2 worm cellular contexts compared by ENCODE assay signal in the genomic region with DNA sequence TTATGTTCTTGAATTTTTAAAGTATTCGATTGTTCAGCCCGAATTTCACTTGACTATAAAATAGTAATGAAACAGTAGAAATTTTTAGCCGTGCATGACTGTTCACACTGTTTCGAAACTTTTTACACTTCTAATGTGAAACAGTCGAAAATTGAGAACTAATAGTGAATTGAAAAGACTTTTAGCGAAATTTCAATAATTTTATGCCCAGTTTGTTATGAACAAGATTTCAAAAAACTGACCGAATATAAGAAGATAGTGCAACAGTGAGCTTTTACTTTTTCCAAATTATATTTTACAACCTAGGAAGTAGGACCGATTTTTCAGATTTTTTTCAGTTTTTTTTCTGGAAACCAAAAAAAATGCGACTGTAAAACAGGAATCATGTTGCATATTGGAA.
TF ChIP-seq lines count a peak whose summit lies in the region.

No protein-coding gene starts in this region.

TF ChIP-seq in whole organism, L4 larva, 104 proteins besides CTCF, POLR2A, EP300 and RAD21:
- TF ChIP-seq dve-1 (tag; optimal IDR thresholded peaks at IDR 0.05; lab: Kevin White, UChicago; ENCODE audit: insufficient read depth) (no peak), ama-1 (optimal IDR thresholded peaks at IDR 0.05; lab: Kevin White, UChicago) (no peak), aha-1 (tag; lab: Kevin White, UChicago) (no peak), snpc-1.2 (GFP tag; IDR thresholded peaks at IDR 0.05; lab: Robert Waterston, UW) (peak; percentile 65), lsy-2 (tag; optimal IDR thresholded peaks at IDR 0.05; lab: Kevin White, UChicago) (no peak), aly-2 (tag; optimal IDR thresholded peaks at IDR 0.05; lab: Kevin White, UChicago) (no peak), tra-1 (GFP tag; IDR thresholded peaks at IDR 0.05; lab: Robert Waterston, UW) (no peak)
TF ChIP-seq in whole organism, L4 larva: peak in this region for 1.

TF ChIP-seq in whole organism, young adult, 124 proteins besides CTCF, POLR2A, EP300 and RAD21:
- TF ChIP-seq lin-40 (tag; optimal IDR thresholded peaks at IDR 0.05; lab: Kevin White, UChicago), result no peak
- no peak for TF ChIP-seq F23B12.7 (tag; optimal IDR thresholded peaks at IDR 0.05; lab: Kevin White, UChicago; ENCODE audit: insufficient read depth)
- no peak for TF ChIP-seq ztf-28 (GFP tag; IDR thresholded peaks at IDR 0.05; lab: Robert Waterston, UW)
- no peak for TF ChIP-seq snpc-4 (GFP tag; optimal IDR thresholded peaks at IDR 0.05; lab: Kevin White, UChicago)
- TF ChIP-seq snpc-4 (tag; optimal IDR thresholded peaks at IDR 0.05; lab: Kevin White, UChicago), result peak in 2 of 4 experiments; percentile 42 to 74
- no peak for TF ChIP-seq snpc-1.3 (tag; optimal IDR thresholded peaks at IDR 0.05; lab: Kevin White, UChicago; ENCODE audit: insufficient read depth)
- no peak for TF ChIP-seq atf-7 (tag; optimal IDR thresholded peaks at IDR 0.05; lab: Kevin White, UChicago)
- no peak for TF ChIP-seq mxl-1 (tag; optimal IDR thresholded peaks at IDR 0.05; lab: Kevin White, UChicago)
- TF ChIP-seq hrde-1 (tag; optimal IDR thresholded peaks at IDR 0.05; lab: Kevin White, UChicago; ENCODE audit: borderline replicate concordance), result no peak
- TF ChIP-seq attf-6 (GFP tag; IDR thresholded peaks at IDR 0.05; lab: Robert Waterston, UW), result peak; percentile 77; the same call in 1 of the 2 replicates
